Fruit fly (Drosophila melanogaster) whole organism, embryonic: ENCODE data around the gene CG7275.
A peak's percentile ranks its signal among the peaks of the same experiment; 100 is the strongest.

Experiments
- Adf1 ChIP-seq: fragments of 200-800 bp; sonication (Bioruptor generic); IDR thresholded peaks from 2 replicates; pipeline ENCODE4 v1.3.6; 2022; ENCODE audit warnings: missing biosample characterization, missing genetic modification characterization
- Antp ChIP-seq: fragments of 200-800 bp; sonication (Bioruptor generic); optimal IDR thresholded peaks from 3 replicates; lab custom pipeline; 2016; ENCODE audit warnings: missing biosample characterization, missing genetic modification characterization
- BtbVII ChIP-seq: fragments of 200-800 bp; sonication (Bioruptor generic); optimal IDR thresholded peaks from 3 replicates; lab custom pipeline; 2017; ENCODE audit warnings: missing biosample characterization, mild to moderate bottlenecking, missing genetic modification characterization
- CG10209 ChIP-seq: fragments of 200-800 bp; sonication (Bioruptor generic); optimal IDR thresholded peaks from 3 replicates; lab custom pipeline; 2017; ENCODE audit warnings: missing biosample characterization, mild to moderate bottlenecking, missing genetic modification characterization, missing genetic modification reagents
- CG12071 ChIP-seq: fragments of 200-800 bp; sonication (Bioruptor generic); optimal IDR thresholded peaks from 3 replicates; lab custom pipeline; 2018; ENCODE audit warnings: missing biosample characterization, mild to moderate bottlenecking, missing genetic modification characterization
- CG13123 ChIP-seq: fragments of 200-800 bp; sonication (Bioruptor generic); optimal IDR thresholded peaks from 2 replicates; lab custom pipeline; 2016; ENCODE audit warnings: missing biosample characterization, missing genetic modification characterization
- CG15269 ChIP-seq: fragments of 200-800 bp; sonication (Bioruptor generic); optimal IDR thresholded peaks from 2 replicates; lab custom pipeline; 2018; ENCODE audit warnings: missing biosample characterization, mild to moderate bottlenecking, missing genetic modification characterization, moderate library complexity
- CG17328 ChIP-seq: fragments of 200-800 bp; sonication (Bioruptor generic); IDR thresholded peaks from 2 replicates; pipeline ENCODE4 v1.3.6; 2022; ENCODE audit warnings: missing biosample characterization, missing genetic modification characterization
- CG18476 ChIP-seq: fragments of 200-800 bp; sonication (Bioruptor generic); optimal IDR thresholded peaks from 2 replicates; lab custom pipeline; 2016; ENCODE audit warnings: missing biosample characterization, mild to moderate bottlenecking, missing genetic modification characterization
- CG18764 ChIP-seq: fragments of 200-800 bp; sonication (Bioruptor generic); optimal IDR thresholded peaks from 3 replicates; lab custom pipeline; 2016; ENCODE audit warnings: missing biosample characterization, missing genetic modification characterization
- CG2116 ChIP-seq: fragments of 200-800 bp; sonication (Bioruptor generic); optimal IDR thresholded peaks from 3 replicates; lab custom pipeline; 2018; ENCODE audit warnings: missing biosample characterization, mild to moderate bottlenecking, missing genetic modification characterization
- CG2120 ChIP-seq: fragments of 200-800 bp; sonication (Bioruptor generic); optimal IDR thresholded peaks from 3 replicates; lab custom pipeline; 2016; ENCODE audit warnings: missing biosample characterization, missing genetic modification characterization
- CG2199 ChIP-seq: fragments of 200-800 bp; sonication (Bioruptor generic); IDR thresholded peaks from 3 replicates; pipeline ENCODE4 v1.3.6; 2022; ENCODE audit warnings: missing biosample characterization, missing genetic modification characterization
- CG4404 ChIP-seq: fragments of 200-800 bp; sonication (Bioruptor generic); IDR thresholded peaks from 2 replicates; pipeline ENCODE4 v1.3.6; 2022; ENCODE audit warnings: missing biosample characterization, missing genetic modification characterization
- CG4820 ChIP-seq: fragments of 200-800 bp; sonication (Bioruptor generic); optimal IDR thresholded peaks from 3 replicates; lab custom pipeline; 2016; ENCODE audit warnings: missing biosample characterization, missing genetic modification characterization
- CG7786 ChIP-seq: fragments of 200-800 bp; sonication (Bioruptor generic); optimal IDR thresholded peaks from 2 replicates; lab custom pipeline; 2016; ENCODE audit warnings: missing biosample characterization, missing genetic modification characterization
- CG8944 ChIP-seq: fragments of 200-800 bp; sonication (Bioruptor generic); optimal IDR thresholded peaks from 3 replicates; lab custom pipeline; 2016; ENCODE audit warnings: missing biosample characterization, missing genetic modification characterization
- CkIIα-i1 ChIP-seq: fragments of 200-800 bp; sonication (Bioruptor generic); IDR thresholded peaks from 2 replicates; pipeline ENCODE4 v1.3.6; 2022; ENCODE audit warnings: missing biosample characterization, missing genetic modification characterization
- CoRest ChIP-seq: fragments of 200-800 bp; sonication (Bioruptor generic); optimal IDR thresholded peaks from 3 replicates; lab custom pipeline; 2018; ENCODE audit warnings: missing biosample characterization, mild to moderate bottlenecking, missing genetic modification characterization, moderate library complexity
- Doc3 ChIP-seq: fragments of 200-800 bp; sonication (Bioruptor generic); IDR thresholded peaks from 3 replicates; pipeline ENCODE4 v1.3.6; 2022; ENCODE audit warnings: missing biosample characterization, missing genetic modification characterization; ENCODE audit not compliant: partially characterized antibody
- Elba2 ChIP-seq: fragments of 200-800 bp; sonication (Bioruptor generic); optimal IDR thresholded peaks from 3 replicates; lab custom pipeline; 2016; ENCODE audit warnings: missing biosample characterization, missing genetic modification characterization
- Gug ChIP-seq: fragments of 200-800 bp; sonication (Bioruptor generic); IDR thresholded peaks from 4 replicates; pipeline ENCODE4 v1.3.6; 2022; ENCODE audit warnings: missing biosample characterization, missing genetic modification characterization
- HLH4C ChIP-seq: fragments of 200-800 bp; sonication (Bioruptor generic); IDR thresholded peaks from 3 replicates; pipeline ENCODE4 v1.3.6; 2022; ENCODE audit warnings: missing biosample characterization, missing genetic modification characterization; ENCODE audit not compliant: partially characterized antibody
- Hand ChIP-seq: fragments of 200-800 bp; sonication (Bioruptor generic); optimal IDR thresholded peaks from 2 replicates; lab custom pipeline; 2017; ENCODE audit warnings: mild to moderate bottlenecking, missing biosample characterization, missing genetic modification reagents, missing genetic modification characterization
- Lhr ChIP-seq: fragments of 200-800 bp; sonication (Bioruptor generic); optimal IDR thresholded peaks from 3 replicates; lab custom pipeline; 2017; ENCODE audit warnings: mild to moderate bottlenecking, missing biosample characterization, missing genetic modification reagents, missing genetic modification characterization
- MTF-1 ChIP-seq: fragments of 200-800 bp; sonication (Bioruptor generic); optimal IDR thresholded peaks from 2 replicates; lab custom pipeline; 2018; ENCODE audit warnings: missing biosample characterization, mild to moderate bottlenecking, missing genetic modification characterization, borderline replicate concordance
- Mes4 ChIP-seq: fragments of 200-800 bp; sonication (Bioruptor generic); optimal IDR thresholded peaks from 2 replicates; lab custom pipeline; 2016; ENCODE audit warnings: missing biosample characterization, missing genetic modification characterization
- Optix ChIP-seq: fragments of 200-800 bp; sonication (Bioruptor generic); IDR thresholded peaks from 3 replicates; pipeline ENCODE4 v1.3.6; 2022; ENCODE audit warnings: missing biosample characterization, missing genetic modification characterization
- Pdp1 ChIP-seq, 2 experiments: fragments of 200-800 bp; sonication (Bioruptor generic); optimal IDR thresholded peaks; 3 replicates each; lab custom pipeline; 2016; ENCODE audit warnings: missing biosample characterization in 2 of 2, missing genetic modification characterization in 2 of 2, mild to moderate bottlenecking in 1 of 2, moderate library complexity in 1 of 2
- Scr ChIP-seq: fragments of 200-800 bp; sonication (Bioruptor generic); IDR thresholded peaks from 2 replicates; pipeline ENCODE4 v1.3.6; 2022; ENCODE audit warnings: missing biosample characterization, missing genetic modification characterization; ENCODE audit not compliant: partially characterized antibody
- btn ChIP-seq: fragments of 200-800 bp; sonication (Bioruptor generic); optimal IDR thresholded peaks from 2 replicates; lab custom pipeline; 2016; ENCODE audit warnings: missing biosample characterization, missing genetic modification characterization
- crp ChIP-seq, 2 experiments: fragments of 200-800 bp; sonication (Bioruptor generic); optimal IDR thresholded peaks; 2 replicates in 1 of 2; 3 replicates in 1 of 2; lab custom pipeline; 2017; ENCODE audit warnings: missing biosample characterization in 2 of 2, missing genetic modification characterization in 2 of 2, mild to moderate bottlenecking in 1 of 2, moderate library complexity in 1 of 2
- dati ChIP-seq: fragments of 200-800 bp; sonication (Bioruptor generic); IDR thresholded peaks from 2 replicates; pipeline ENCODE4 v1.3.6; 2022; ENCODE audit warnings: missing biosample characterization, missing genetic modification characterization
- esg ChIP-seq: fragments of 200-800 bp; sonication (Bioruptor generic); conservative IDR thresholded peaks from 2 replicates; pipeline ENCODE4 v1.3.6; 2022; ENCODE audit warnings: missing biosample characterization, missing genetic modification characterization
- gfzf ChIP-seq: fragments of 200-800 bp; sonication (Bioruptor generic); optimal IDR thresholded peaks from 2 replicates; lab custom pipeline; 2016; ENCODE audit warnings: missing biosample characterization, mild to moderate bottlenecking, missing genetic modification characterization, moderate library complexity
- gro ChIP-seq: fragments of 200-800 bp; sonication (Bioruptor generic); optimal IDR thresholded peaks from 2 replicates; lab custom pipeline; 2016; ENCODE audit warnings: missing biosample characterization, missing genetic modification characterization
- gt ChIP-seq: fragments of 200-800 bp; sonication (Bioruptor generic); IDR thresholded peaks from 2 replicates; pipeline ENCODE4 v1.3.6; 2022; ENCODE audit warnings: missing biosample characterization, missing genetic modification characterization
- hb ChIP-seq: fragments of 200-800 bp; sonication (Bioruptor generic); IDR thresholded peaks from 3 replicates; pipeline ENCODE4 v1.3.6; 2022; ENCODE audit warnings: missing biosample characterization, missing genetic modification characterization; ENCODE audit not compliant: partially characterized antibody
- lov ChIP-seq, 2 experiments: fragments of 200-800 bp in 1 of 2; fragments of >200 bp in 1 of 2; sonication (Bioruptor generic) in 1 of 2; IDR thresholded peaks in 1 of 2; optimal IDR thresholded peaks in 1 of 2; 2 replicates in 1 of 2; 3 replicates in 1 of 2; pipeline versions ENCODE4 v1.3.6 to Lab custom; 2017 to 2022; ENCODE audit warnings: missing biosample characterization in 1 of 2, missing genetic modification characterization in 1 of 2
- maf-S ChIP-seq: fragments of 200-800 bp; sonication (Bioruptor generic); optimal IDR thresholded peaks from 2 replicates; lab custom pipeline; 2016; ENCODE audit warnings: missing biosample characterization, missing genetic modification characterization
- nau ChIP-seq: fragments of 200-800 bp; sonication (Bioruptor generic); optimal IDR thresholded peaks from 3 replicates; lab custom pipeline; 2017; ENCODE audit warnings: missing biosample characterization, mild to moderate bottlenecking, missing genetic modification characterization, missing genetic modification reagents
- p53 ChIP-seq: fragments of 200-800 bp; sonication (Bioruptor generic); optimal IDR thresholded peaks from 2 replicates; lab custom pipeline; 2016; ENCODE audit warnings: missing biosample characterization, missing genetic modification characterization
- sob ChIP-seq: fragments of 200-800 bp; sonication (Bioruptor generic); IDR thresholded peaks from 2 replicates; pipeline ENCODE4 v1.3.6; 2022; ENCODE audit warnings: missing biosample characterization, missing genetic modification characterization
- tap ChIP-seq: fragments of 200-800 bp; optimal IDR thresholded peaks from 3 replicates; lab custom pipeline; 2019; ENCODE audit warnings: missing biosample characterization, mild to moderate bottlenecking, missing genetic modification characterization, moderate library complexity
- tll ChIP-seq, 2 experiments: fragments of 200-800 bp in 1 of 2; fragments of >200 bp in 1 of 2; sonication (Bioruptor generic) in 1 of 2; optimal IDR thresholded peaks; 2 replicates each; lab custom pipeline; 2017 to 2019; ENCODE audit warnings: missing biosample characterization in 2 of 2, missing genetic modification characterization in 2 of 2, mild to moderate bottlenecking in 1 of 2, moderate library complexity in 1 of 2
- toy ChIP-seq: fragments of 200-800 bp; sonication (Bioruptor generic); IDR thresholded peaks from 2 replicates; pipeline ENCODE4 v1.3.6; 2022; ENCODE audit warnings: missing biosample characterization, missing genetic modification characterization
- tup ChIP-seq: fragments of 200-800 bp; sonication (Bioruptor generic); optimal IDR thresholded peaks from 2 replicates; lab custom pipeline; 2016; ENCODE audit warnings: missing biosample characterization, mild to moderate bottlenecking, missing genetic modification characterization, moderate library complexity
- vvl ChIP-seq: fragments of 200-800 bp; sonication (Bioruptor generic); IDR thresholded peaks from 2 replicates; pipeline ENCODE4 v1.3.6; 2022; ENCODE audit warnings: missing biosample characterization, missing genetic modification characterization
- zen2 ChIP-seq: fragments of 200-800 bp; sonication (Bioruptor generic); IDR thresholded peaks from 3 replicates; pipeline ENCODE4 v1.3.6; 2022; ENCODE audit warnings: missing biosample characterization, missing genetic modification characterization; ENCODE audit not compliant: partially characterized antibody

Gene CG7275

dm6 chr3L:15508233-15508632 is 9.5 kb downstream of the CG7275 start, which contains the start of gene CG7841 (continued):
- TF ChIP-seq maf-S (GFP tag; lab: Kevin White, UChicago) (peak; percentile 94), Gug (GFP tag; lab: Robert Waterston, UW) (peak; percentile 75), CG8944 (GFP tag; lab: Kevin White, UChicago) (peak; percentile 93), esg (peak; percentile 94), btn (GFP tag; lab: Kevin White, UChicago) (peak; percentile 94), crp (GFP tag; optimal IDR thresholded peaks at IDR 0.05; lab: Kevin White, UChicago) (peak; percentile 56 to 87), CG2120 (GFP tag; lab: Kevin White, UChicago) (peak; percentile 98), CG17328 (GFP tag; lab: Robert Waterston, UW) (peak; percentile 98), tup (GFP tag; lab: Kevin White, UChicago) (peak; percentile 96), Mes4 (peak; percentile 96), vvl (GFP tag; lab: Robert Waterston, UW) (peak; percentile 99), tll (GFP tag; optimal IDR thresholded peaks at IDR 0.05; lab: Kevin White, UChicago) (peak in 1 of 2 experiments; percentile 5), nau (GFP tag; lab: Kevin White, UChicago) (peak; percentile 96), CG4820 (GFP tag; lab: Kevin White, UChicago) (peak; percentile 100), toy (GFP tag; lab: Robert Waterston, UW) (no peak; the same call in 1 of the 2 replicates), Optix (GFP tag; lab: Robert Waterston, UW) (peak; percentile 94; the same call in 2 of the 3 replicates), Doc3 (GFP tag; lab: Robert Waterston, UW) (no peak), Elba2 (GFP tag; lab: Kevin White, UChicago) (peak; percentile 49), CG18476 (GFP tag; lab: Kevin White, UChicago) (peak; percentile 97), Scr (GFP tag; lab: Robert Waterston, UW) (no peak), CG2116 (GFP tag; lab: Kevin White, UChicago) (peak; percentile 87), CG15269 (peak; percentile 98), Antp (peak; percentile 95), Pdp1 (GFP tag; optimal IDR thresholded peaks at IDR 0.05; lab: Kevin White, UChicago) (peak; percentile 93 to 97), hb (no peak), Lhr (GFP tag; lab: Kevin White, UChicago) (peak; percentile 93), CG12071 (GFP tag; lab: Kevin White, UChicago) (peak; percentile 98), Hand (GFP tag; lab: Kevin White, UChicago) (peak; percentile 99), CkIIα-i1 (GFP tag; lab: Robert Waterston, UW) (no peak), gfzf (GFP tag; lab: Kevin White, UChicago) (peak; percentile 29), CG13123 (peak; percentile 91), sob (GFP tag; lab: Robert Waterston, UW) (peak; percentile 95), BtbVII (peak; percentile 99), MTF-1 (GFP tag; lab: Kevin White, UChicago) (peak; percentile 97), CG18764 (GFP tag; lab: Kevin White, UChicago) (peak; percentile 94), lov (optimal IDR thresholded peaks at IDR 0.05; lab: Kevin White, UChicago) (no peak), lov (GFP tag; IDR thresholded peaks at IDR 0.05; lab: Robert Waterston, UW) (peak; percentile 97), CG2199 (GFP tag; lab: Robert Waterston, UW) (peak; percentile 94), CoRest (tag; lab: Kevin White, UChicago) (peak; percentile 98), dati (peak; percentile 87; the same call in 1 of the 2 replicates), Adf1 (GFP tag; lab: Robert Waterston, UW) (peak; percentile 80), tap (peak; percentile 99), gt (peak; percentile 66), CG10209 (GFP tag; lab: Kevin White, UChicago) (peak; percentile 97), gro (peak; percentile 99), CG4404 (GFP tag; lab: Robert Waterston, UW) (no peak), zen2 (GFP tag; lab: Robert Waterston, UW) (no peak), CG7786 (GFP tag; lab: Kevin White, UChicago) (peak; percentile 94), p53 (peak; percentile 92), HLH4C (GFP tag; lab: Robert Waterston, UW) (no peak)
